Worm (Caenorhabditis elegans): Measurements from ENCODE around the gene tif-1A.

The tif-1A gene

DNA sequence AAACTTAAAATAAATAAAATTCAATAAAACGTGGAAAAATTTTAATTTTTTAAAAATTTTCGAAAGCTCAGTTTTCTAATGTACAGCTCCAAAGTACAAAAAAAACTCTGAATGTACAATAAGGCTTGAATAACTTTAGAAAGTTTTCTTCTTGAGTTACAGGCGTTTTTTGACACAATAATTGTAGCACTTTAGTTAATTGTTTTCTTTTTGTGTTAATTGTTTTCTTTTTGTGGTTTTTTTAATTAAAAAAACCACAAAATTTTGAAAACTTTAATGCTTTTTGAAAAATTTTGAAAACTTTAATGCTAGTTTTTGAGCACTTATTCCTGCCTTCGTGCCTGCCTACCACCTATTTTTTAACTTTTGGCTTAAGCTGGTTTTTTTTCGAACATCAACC is 39.7 kb downstream of the tif-1A start, which contains the start of gene R10E9.2:
R10E9.2 (minus strand) TSS at position 101 of the 400 bp plus-strand sequence.
- TF ChIP-seq ahr-1 (tag; optimal IDR thresholded peaks at IDR 0.05) (no peak), K02D7.2 (tag; optimal IDR thresholded peaks at IDR 0.05) (no peak), C38D4.7 (GFP tag; optimal IDR thresholded peaks at IDR 0.05) (no peak), ceh-14 (tag; optimal IDR thresholded peaks at IDR 0.05) (no peak), ztf-16 (tag; optimal IDR thresholded peaks at IDR 0.05) (no peak), elt-4 (tag; optimal IDR thresholded peaks at IDR 0.05) (no peak), ceh-45 (GFP tag; IDR thresholded peaks at IDR 0.05) (no peak), ttx-3 (tag; optimal IDR thresholded peaks at IDR 0.05) (no peak), T23F11.4 (GFP tag; optimal IDR thresholded peaks at IDR 0.05) (no peak), unc-55 (GFP tag; optimal IDR thresholded peaks at IDR 0.05) (no peak), fkh-10 (GFP tag; optimal IDR thresholded peaks at IDR 0.05) (no peak), nhr-11 (tag; optimal IDR thresholded peaks at IDR 0.05) (no peak), mec-3 (tag; optimal IDR thresholded peaks at IDR 0.05; ENCODE audit: borderline replicate concordance) (no peak), ets-4 (tag; optimal IDR thresholded peaks at IDR 0.05) (no peak)

DNA sequence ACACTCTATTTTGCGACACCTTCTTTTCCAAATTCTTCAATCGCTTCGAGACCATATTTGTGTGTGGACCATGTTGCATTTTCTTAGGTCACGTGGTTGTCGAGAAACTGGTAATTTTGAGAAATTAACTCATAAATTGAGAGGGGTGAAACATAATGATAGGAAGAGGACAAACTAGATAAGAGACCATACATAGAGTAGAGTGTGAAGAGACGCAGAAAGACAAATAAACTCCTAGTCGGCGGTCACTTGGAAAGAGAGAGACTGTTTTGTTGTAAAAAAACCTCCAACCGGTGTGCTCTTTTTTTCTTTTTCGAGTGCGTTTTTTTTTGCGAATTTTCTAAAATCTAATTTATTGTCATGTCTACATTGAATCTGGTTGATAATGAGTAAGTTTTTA is 43.9 kb downstream of the tif-1A start, which contains the start of gene R10E9.3:
R10E9.3 (plus strand) TSS at position 235 of the 400 bp plus-strand sequence.
- no peak for TF ChIP-seq unc-3 (GFP tag; conservative IDR thresholded peaks at IDR 0.05)
- no peak for TF ChIP-seq unc-3 (tag; optimal IDR thresholded peaks at IDR 0.05)
- no peak for TF ChIP-seq mec-3 (tag; optimal IDR thresholded peaks at IDR 0.05; ENCODE audit: borderline replicate concordance)
- TF ChIP-seq elt-4 (tag; optimal IDR thresholded peaks at IDR 0.05), result no peak
- TF ChIP-seq pha-2 (tag; optimal IDR thresholded peaks at IDR 0.05), result no peak
- peak; percentile 31 for TF ChIP-seq hlh-30 (tag; optimal IDR thresholded peaks at IDR 0.05; ENCODE audit: insufficient read depth)
- TF ChIP-seq elt-2 (tag; optimal IDR thresholded peaks at IDR 0.05), result peak; percentile 34
- TF ChIP-seq C08G9.2 (tag; optimal IDR thresholded peaks at IDR 0.05), result no peak

DNA sequence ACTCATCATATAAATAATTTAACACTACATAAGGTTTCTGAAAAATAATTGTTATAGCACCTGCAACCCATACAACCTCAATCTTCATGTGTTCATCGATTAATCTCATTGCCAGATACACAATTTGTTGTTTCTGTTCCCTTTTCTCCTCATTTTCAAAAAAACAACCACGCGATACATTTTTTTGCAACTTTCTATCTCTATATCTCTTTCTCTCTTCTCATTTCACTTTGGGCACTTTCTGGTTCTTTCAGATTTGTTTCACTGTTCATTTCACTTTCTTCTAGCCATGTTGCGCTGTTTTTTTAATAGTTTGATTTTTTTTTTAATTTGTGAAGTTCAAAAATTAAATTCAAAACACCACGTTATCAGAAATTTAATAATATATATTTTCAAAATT is 44.7 kb downstream of the tif-1A start:
- no peak for TF ChIP-seq fax-1 (tag; optimal IDR thresholded peaks at IDR 0.05)
- TF ChIP-seq pat-9 (tag; optimal IDR thresholded peaks at IDR 0.05), result no peak
- TF ChIP-seq hlh-8 (tag; optimal IDR thresholded peaks at IDR 0.05), result no peak
- TF ChIP-seq pha-4 (tag; optimal IDR thresholded peaks at IDR 0.05), result no peak

ce11 chrIII:3957850-3958249 is 46.1 kb downstream of the tif-1A start:
- TF ChIP-seq ceh-9 (tag; optimal IDR thresholded peaks at IDR 0.05) (no peak), ceh-22 (tag; optimal IDR thresholded peaks at IDR 0.05) (no peak), sdc-2 (tag; optimal IDR thresholded peaks at IDR 0.05) (no peak), ceh-48 (tag; optimal IDR thresholded peaks at IDR 0.05) (no peak), F13H6.1 (tag; optimal IDR thresholded peaks at IDR 0.05) (no peak), sox-4 (tag; optimal IDR thresholded peaks at IDR 0.05) (no peak), tbx-2 (tag; optimal IDR thresholded peaks at IDR 0.05) (no peak), mec-3 (tag; optimal IDR thresholded peaks at IDR 0.05; ENCODE audit: borderline replicate concordance) (no peak)

DNA sequence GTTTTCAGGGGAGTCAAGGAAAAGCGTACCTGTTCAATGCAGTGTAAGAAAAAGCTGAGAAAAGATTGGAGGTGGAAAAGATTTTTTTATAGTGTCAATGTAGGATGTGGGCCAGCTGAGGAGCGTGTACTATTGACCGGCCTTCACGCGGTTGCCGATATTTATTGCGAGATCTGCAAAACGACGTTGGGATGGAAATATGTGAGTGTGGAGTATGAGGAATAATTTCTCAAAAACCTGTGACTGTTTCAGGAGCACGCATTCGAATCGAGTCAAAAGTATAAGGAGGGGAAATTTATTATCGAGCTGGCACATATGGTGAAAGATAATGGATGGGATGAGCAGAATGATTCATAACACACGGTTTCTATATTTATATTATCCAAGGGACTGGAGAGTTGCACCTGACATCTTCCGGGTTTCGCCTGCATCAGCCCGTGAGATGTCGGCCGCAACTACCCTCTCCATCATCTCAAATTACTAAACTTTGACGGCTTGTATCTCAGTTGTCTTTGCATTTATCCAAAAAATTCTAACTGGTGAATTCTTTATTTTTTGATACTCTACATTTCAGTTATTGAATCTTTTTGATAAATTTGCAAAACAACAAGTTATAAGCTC is 46.7 kb downstream of the tif-1A start:
- no peak for TF ChIP-seq sox-2 (GFP tag; IDR thresholded peaks at IDR 0.05)
- no peak for TF ChIP-seq pqm-1 (tag; optimal IDR thresholded peaks at IDR 0.05)
- TF ChIP-seq unc-86 (tag; optimal IDR thresholded peaks at IDR 0.05), result no peak
- no peak for TF ChIP-seq hlh-13 (GFP tag; optimal IDR thresholded peaks at IDR 0.05)
- no peak for TF ChIP-seq ceh-9 (tag; optimal IDR thresholded peaks at IDR 0.05)
- no peak for TF ChIP-seq lim-6 (tag; optimal IDR thresholded peaks at IDR 0.05)
- no peak for TF ChIP-seq zip-5 (tag; optimal IDR thresholded peaks at IDR 0.05)
- TF ChIP-seq pag-3 (tag; optimal IDR thresholded peaks at IDR 0.05; ENCODE audit: borderline replicate concordance), result no peak
- TF ChIP-seq eyg-1 (tag; optimal IDR thresholded peaks at IDR 0.05), result no peak
- no peak for TF ChIP-seq pros-1 (tag; optimal IDR thresholded peaks at IDR 0.05)
- TF ChIP-seq C38D4.7 (GFP tag; optimal IDR thresholded peaks at IDR 0.05), result no peak
- TF ChIP-seq ceh-24 (tag; optimal IDR thresholded peaks at IDR 0.05), result no peak
- TF ChIP-seq K02D7.2 (tag; optimal IDR thresholded peaks at IDR 0.05), result no peak
- no peak for TF ChIP-seq elt-2 (tag; optimal IDR thresholded peaks at IDR 0.05)
- TF ChIP-seq ets-4 (tag; optimal IDR thresholded peaks at IDR 0.05), result no peak
- TF ChIP-seq odd-2 (tag; optimal IDR thresholded peaks at IDR 0.05), result no peak

Measured in whole organism, late embryonic.